Fruit fly (Drosophila melanogaster) whole organism, embryonic: Measurements from ENCODE around the gene CG45764.
"Not testable (repeated sequence)": the region's sequence is repeated elsewhere in the genome, so short reads cannot be mapped to it uniquely, and the experiment has no call there.

Source experiments
- CG1024 ChIP-seq: fragments of 200-800 bp; sonication (Bioruptor generic); IDR thresholded peaks from 2 replicates; pipeline ENCODE4 v1.3.6; 2022; ENCODE audit warnings: missing biosample characterization, missing genetic modification characterization
- CG1233 ChIP-seq: fragments of 200-800 bp; sonication (Bioruptor generic); optimal IDR thresholded peaks from 4 replicates; lab custom pipeline; 2018; ENCODE audit warnings: missing biosample characterization, mild to moderate bottlenecking, missing genetic modification characterization
- CG14710 ChIP-seq: fragments of 200-800 bp; sonication (Bioruptor generic); optimal IDR thresholded peaks from 3 replicates; lab custom pipeline; 2019; ENCODE audit warnings: missing biosample characterization, mild to moderate bottlenecking, missing genetic modification characterization, moderate library complexity
- CG2889 ChIP-seq: fragments of 200-800 bp; sonication (Bioruptor generic); IDR thresholded peaks from 3 replicates; pipeline ENCODE4 v1.3.6; 2022; ENCODE audit warnings: missing biosample characterization, missing genetic modification characterization
- CG30020 ChIP-seq: fragments of 200-800 bp; optimal IDR thresholded peaks from 2 replicates; lab custom pipeline; 2019; ENCODE audit warnings: missing biosample characterization, mild to moderate bottlenecking, missing genetic modification characterization, moderate library complexity
- CG7271 ChIP-seq: fragments of 200-800 bp; sonication (Bioruptor generic); optimal IDR thresholded peaks from 2 replicates; lab custom pipeline; 2018; ENCODE audit warnings: missing biosample characterization, mild to moderate bottlenecking, missing genetic modification characterization, moderate library complexity
- Lhr ChIP-seq: fragments of 200-800 bp; sonication (Bioruptor generic); optimal IDR thresholded peaks from 3 replicates; lab custom pipeline; 2017; ENCODE audit warnings: mild to moderate bottlenecking, missing biosample characterization, missing genetic modification reagents, missing genetic modification characterization
- ab ChIP-seq: fragments of 200-800 bp; sonication (Bioruptor generic); optimal IDR thresholded peaks from 2 replicates; lab custom pipeline; 2016; ENCODE audit warnings: missing biosample characterization, missing genetic modification characterization
- ash1 ChIP-seq: fragments of 200-800 bp; sonication (Bioruptor generic); optimal IDR thresholded peaks from 2 replicates; lab custom pipeline; 2018; ENCODE audit warnings: missing biosample characterization, mild to moderate bottlenecking, missing genetic modification characterization
- bigmax ChIP-seq: fragments of 200-800 bp; sonication (Bioruptor generic); optimal IDR thresholded peaks from 2 replicates; lab custom pipeline; 2018; ENCODE audit warnings: missing biosample characterization, mild to moderate bottlenecking, missing genetic modification characterization
- dan ChIP-seq: fragments of 200-800 bp; sonication (Bioruptor generic); IDR thresholded peaks from 2 replicates; pipeline ENCODE4 v1.3.6; 2022; ENCODE audit warnings: missing biosample characterization, missing genetic modification characterization
- her ChIP-seq: fragments of 200-800 bp; sonication (Bioruptor generic); optimal IDR thresholded peaks from 2 replicates; lab custom pipeline; 2016; ENCODE audit warnings: missing biosample characterization, missing genetic modification characterization
- nerfin-2 ChIP-seq: fragments of 200-800 bp; sonication (Bioruptor generic); IDR thresholded peaks from 2 replicates; pipeline ENCODE4 v1.3.6; 2022; ENCODE audit warnings: missing biosample characterization, missing genetic modification characterization; ENCODE audit not compliant: partially characterized antibody
- seq ChIP-seq: fragments of 200-800 bp; sonication (Bioruptor generic); IDR thresholded peaks from 2 replicates; pipeline ENCODE4 v1.3.6; 2022; ENCODE audit warnings: missing biosample characterization, missing genetic modification characterization
- ssp ChIP-seq: fragments of 200-800 bp; sonication (Bioruptor generic); IDR thresholded peaks from 2 replicates; pipeline ENCODE4 v1.3.6; 2022; ENCODE audit warnings: missing biosample characterization, missing genetic modification characterization
- zfh2 ChIP-seq: fragments of 200-800 bp; sonication (Bioruptor generic); optimal IDR thresholded peaks from 2 replicates; lab custom pipeline; 2016; ENCODE audit warnings: missing biosample characterization, missing genetic modification characterization

CG45764 gene

dm6 chrY:3288909-3289308 is at the start of gene CG45764:
TSS of gene CG45764 (plus strand) at chrY:3289209.
- not testable (repeated sequence) for TF ChIP-seq dan (GFP tag; lab: Robert Waterston, UW); zfh2; CG14710 (tag; lab: Kevin White, UChicago)

dm6 chrY:3245725-3246124 is 43.3 kb upstream of the CG45764 start:
- TF ChIP-seq CG1024 (GFP tag; lab: Robert Waterston, UW): peak; percentile 62
- peak; percentile 51; the same call in 1 of the 2 replicates for TF ChIP-seq ssp
- TF ChIP-seq Lhr: peak; percentile 43
- TF ChIP-seq CG30020 (tag; lab: Kevin White, UChicago): peak; percentile 71

- not testable (repeated sequence) for TF ChIP-seq seq (GFP tag; lab: Robert Waterston, UW); CG7271; nerfin-2 (GFP tag; lab: Robert Waterston, UW)
These were observed 35.8 kb upstream of the CG45764 start, which contains the start of gene CG46192 for dm6 chrY:3253257-3253656. TSS of gene CG46192 (minus strand) at chrY:3253357.

dm6 chrY:3262880-3263279 is 26.1 kb upstream of the CG45764 start, which contains the start of gene CG46193:
TSS of gene CG46193 (plus strand) at chrY:3263180.
- not testable (repeated sequence) for TF ChIP-seq bigmax (GFP tag; lab: Kevin White, UChicago); ash1 (GFP tag; lab: Kevin White, UChicago); CG1233

- TF ChIP-seq her; ab (GFP tag; lab: Kevin White, UChicago); CG2889 (GFP tag; lab: Robert Waterston, UW): not testable (repeated sequence)
These were observed 4.4 kb upstream of the CG45764 start, which contains the start of gene Mst77Y-4 for dm6 chrY:3284639-3285038. TSS of gene Mst77Y-4 (plus strand) at chrY:3284939.
